Worm (Caenorhabditis elegans) whole organism, early embryonic: Measurements from ENCODE around the gene clec-150.

Experiments
- aly-1 ChIP-seq: sonication (generic microtip); optimal IDR thresholded peaks from 2 replicates; lab custom pipeline; 2016; ENCODE audit warnings: missing genetic modification characterization, missing compliant biosample characterization
- ama-1 ChIP-seq: fragments of 150-350 bp; optimal IDR thresholded peaks from 2 replicates; lab custom pipeline; 2014

DNA sequence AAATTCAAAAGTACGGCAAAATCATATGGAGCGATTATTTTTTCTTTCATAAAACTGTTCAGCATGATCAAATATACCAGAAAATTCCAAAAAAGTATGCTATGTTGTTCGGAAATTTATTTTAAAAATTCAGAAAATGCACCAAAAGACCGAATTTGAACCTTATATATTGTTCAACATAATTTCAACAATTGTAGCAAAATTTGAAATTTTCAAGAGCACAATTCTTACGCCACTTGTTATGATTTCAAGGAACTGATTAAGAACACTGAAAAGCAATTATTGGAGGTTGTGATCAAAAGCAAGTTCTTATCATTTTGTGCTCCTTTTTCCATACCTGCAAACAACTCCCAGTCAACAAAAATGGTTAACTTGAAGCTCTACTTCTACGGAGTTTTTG lies 5.6 kb downstream of the clec-150 start, which contains the start of gene clc-27:
- no peak for TF ChIP-seq aly-1 (tag; lab: Kevin White, UChicago)
- TF ChIP-seq ama-1 (lab: Kevin White, UChicago): no peak
